Worm (Caenorhabditis elegans) whole organism, L3 larva: ENCODE data around the gene cnc-10.

Experiments used
- R02D3.7 ChIP-seq: fragments of 150-350 bp; optimal IDR thresholded peaks from 2 replicates; lab custom pipeline; 2014; ENCODE audit warnings: missing biosample characterization, missing genetic modification characterization
- ama-1 ChIP-seq: fragments of 150-350 bp; optimal IDR thresholded peaks from 2 replicates; lab custom pipeline; 2018
- ceh-82 ChIP-seq: fragments of 150-350 bp; optimal IDR thresholded peaks from 2 replicates; lab custom pipeline; 2014; ENCODE audit warnings: missing biosample characterization, missing genetic modification characterization
- daf-12 ChIP-seq: fragments of 150-350 bp; optimal IDR thresholded peaks from 2 replicates; lab custom pipeline; 2014; ENCODE audit warnings: missing biosample characterization, missing genetic modification reagents, missing genetic modification characterization
- egl-27 ChIP-seq: sonication (generic microtip); optimal IDR thresholded peaks from 4 replicates; lab custom pipeline; 2017; ENCODE audit warnings: missing biosample characterization, missing genetic modification reagents, missing genetic modification characterization
- egl-5 ChIP-seq: fragments of 150-350 bp; optimal IDR thresholded peaks from 2 replicates; lab custom pipeline; 2017; ENCODE audit warnings: missing biosample characterization, missing genetic modification reagents, missing genetic modification characterization, inconsistent platforms
- elt-1 ChIP-seq: fragments of 150-350 bp; optimal IDR thresholded peaks from 2 replicates; lab custom pipeline; 2014; ENCODE audit warnings: missing biosample characterization, missing genetic modification characterization
- elt-2 ChIP-seq: sonication (generic microtip); optimal IDR thresholded peaks from 2 replicates; lab custom pipeline; 2016; ENCODE audit warnings: missing genetic modification reagents, mild to moderate bottlenecking, missing genetic modification characterization, missing compliant biosample characterization
- elt-3 ChIP-seq, 3 experiments: fragments of 150-350 bp in 1 of 3; sonication (generic microtip) in 2 of 3; optimal IDR thresholded peaks; 2 replicates in 2 of 3; 4 replicates in 1 of 3; lab custom pipeline; 2014 to 2017; ENCODE audit warnings: missing biosample characterization in 3 of 3, missing genetic modification characterization in 3 of 3
- fkh-10 ChIP-seq: sonication (generic microtip); optimal IDR thresholded peaks from 2 replicates; lab custom pipeline; 2017; ENCODE audit warnings: missing biosample characterization, missing genetic modification reagents, missing genetic modification characterization
- fkh-2 ChIP-seq: fragments of 150-350 bp; optimal IDR thresholded peaks from 2 replicates; lab custom pipeline; 2014; ENCODE audit warnings: missing biosample characterization, missing genetic modification reagents, missing genetic modification characterization
- lin-39 ChIP-seq: fragments of 150-350 bp; optimal IDR thresholded peaks from 2 replicates; lab custom pipeline; 2018; ENCODE audit warnings: missing biosample characterization, missing genetic modification reagents, missing genetic modification characterization
- lsy-12 ChIP-seq: sonication (generic microtip); optimal IDR thresholded peaks from 2 replicates; lab custom pipeline; 2016; ENCODE audit warnings: mild to moderate bottlenecking, missing genetic modification characterization, missing compliant biosample characterization
- mml-1 ChIP-seq: fragments of 150-350 bp; sonication (generic microtip); optimal IDR thresholded peaks from 3 replicates; lab custom pipeline; 2014; ENCODE audit warnings: missing biosample characterization, missing genetic modification characterization
- nfya-1 ChIP-seq: sonication (generic microtip); optimal IDR thresholded peaks from 2 replicates; lab custom pipeline; 2017; ENCODE audit warnings: missing genetic modification characterization, mild to moderate bottlenecking, missing compliant biosample characterization, antibody characterized with exemption, moderate library complexity; ENCODE audit not compliant: insufficient read depth
- nhr-12 ChIP-seq: fragments of 150-350 bp; optimal IDR thresholded peaks from 2 replicates; lab custom pipeline; 2014; ENCODE audit warnings: missing biosample characterization, missing genetic modification characterization
- nhr-237 ChIP-seq: fragments of 150-350 bp; optimal IDR thresholded peaks from 2 replicates; lab custom pipeline; 2014; ENCODE audit warnings: missing biosample characterization, missing genetic modification characterization
- nhr-25 ChIP-seq: sonication (generic microtip); optimal IDR thresholded peaks from 2 replicates; lab custom pipeline; 2017; ENCODE audit warnings: missing biosample characterization, missing genetic modification characterization
- nhr-28 ChIP-seq: fragments of 150-350 bp; optimal IDR thresholded peaks from 2 replicates; lab custom pipeline; 2014; ENCODE audit warnings: missing biosample characterization, missing genetic modification characterization
- nhr-43 ChIP-seq: sonication (generic microtip); optimal IDR thresholded peaks from 2 replicates; lab custom pipeline; 2016; ENCODE audit warnings: mild to moderate bottlenecking, missing genetic modification characterization, missing compliant biosample characterization; ENCODE audit not compliant: poor library complexity, severe bottlenecking
- nhr-76 ChIP-seq: fragments of 150-350 bp; sonication (generic microtip); optimal IDR thresholded peaks from 5 replicates; lab custom pipeline; 2014; ENCODE audit warnings: missing biosample characterization, missing genetic modification characterization
- snpc-4 ChIP-seq: fragments of 150-350 bp; optimal IDR thresholded peaks from 2 replicates; lab custom pipeline; 2014; ENCODE audit warnings: missing biosample characterization, missing genetic modification characterization
- tbx-2 ChIP-seq: sonication (generic microtip); optimal IDR thresholded peaks from 2 replicates; lab custom pipeline; 2016; ENCODE audit warnings: mild to moderate bottlenecking, missing genetic modification characterization, missing compliant biosample characterization
- unc-39 ChIP-seq: sonication (generic microtip); optimal IDR thresholded peaks from 4 replicates; lab custom pipeline; 2017; ENCODE audit warnings: missing biosample characterization, missing genetic modification characterization
- unc-62 ChIP-seq: fragments of 150-350 bp; sonication (generic microtip); optimal IDR thresholded peaks from 4 replicates; lab custom pipeline; 2014; ENCODE audit warnings: missing biosample characterization, missing genetic modification reagents, missing genetic modification characterization
- ztf-11 ChIP-seq: fragments of 150-350 bp; optimal IDR thresholded peaks from 2 replicates; lab custom pipeline; 2014; ENCODE audit warnings: missing biosample characterization, missing genetic modification characterization

cnc-10 gene

ce11 chrV:11155553-11155952 is 27.5 kb upstream of the cnc-10 start, which contains the start of gene srg-38:
Gene srg-38 (minus strand): TSS chrV:11155653.
- TF ChIP-seq daf-12 (tag; lab: Kevin White, UChicago) (no peak), unc-62 (no peak), ceh-82 (tag; lab: Kevin White, UChicago) (no peak), snpc-4 (tag; lab: Kevin White, UChicago) (no peak), elt-1 (tag; lab: Kevin White, UChicago) (no peak)

ce11 chrV:11156589-11156988 is 26.4 kb upstream of the cnc-10 start:
- TF ChIP-seq elt-2 (tag; lab: Kevin White, UChicago) (peak; percentile 42), mml-1 (tag; lab: Kevin White, UChicago) (no peak)

ce11 chrV:11157947-11158346 is 25.1 kb upstream of the cnc-10 start, which contains the start of gene srg-42:
Gene srg-42 (minus strand): TSS chrV:11158047.
- TF ChIP-seq ztf-11 (tag; lab: Kevin White, UChicago) (no peak), elt-1 (tag; lab: Kevin White, UChicago) (no peak)

- no peak for TF ChIP-seq elt-3 (tag; optimal IDR thresholded peaks at IDR 0.05; lab: Kevin White, UChicago)
- no peak for TF ChIP-seq lin-39 (tag; lab: Kevin White, UChicago)
- TF ChIP-seq, all 47 proteins: peak for 0
Observed at ce11 chrV:11161791-11162190, 21.2 kb upstream of the cnc-10 start, which contains the start of gene srg-41. Gene srg-41 (minus strand): TSS chrV:11161891.

ce11 chrV:11164475-11164874 is 18.6 kb upstream of the cnc-10 start, which contains the start of gene srg-40:
Gene srg-40 (minus strand): TSS chrV:11164575.
- no peak for TF ChIP-seq unc-39 (tag; lab: Kevin White, UChicago)
- no peak for TF ChIP-seq lsy-12
- no peak for TF ChIP-seq tbx-2 (tag; lab: Kevin White, UChicago)
- TF ChIP-seq egl-5 (tag; lab: Kevin White, UChicago): no peak
- TF ChIP-seq nhr-43 (tag; lab: Kevin White, UChicago): no peak
- TF ChIP-seq nhr-12 (tag; lab: Kevin White, UChicago): no peak
- no peak for TF ChIP-seq egl-27 (tag; lab: Kevin White, UChicago)
- no peak for TF ChIP-seq nfya-1
- TF ChIP-seq R02D3.7 (tag; lab: Kevin White, UChicago): no peak
- TF ChIP-seq nhr-25 (tag; lab: Kevin White, UChicago): no peak
- TF ChIP-seq mml-1 (tag; lab: Kevin White, UChicago): no peak
- no peak for TF ChIP-seq unc-62
- no peak for TF ChIP-seq nhr-76 (tag; lab: Kevin White, UChicago)

ce11 chrV:11167745-11168144 is 15.3 kb upstream of the cnc-10 start:
- TF ChIP-seq R02D3.7 (tag; lab: Kevin White, UChicago) (no peak), fkh-10 (GFP tag; lab: Kevin White, UChicago) (peak; percentile 60)

- no peak for TF ChIP-seq unc-62
- no peak for TF ChIP-seq elt-2 (tag; lab: Kevin White, UChicago)
- no peak for TF ChIP-seq egl-27 (tag; lab: Kevin White, UChicago)
- TF ChIP-seq tbx-2 (tag; lab: Kevin White, UChicago): no peak
- no peak for TF ChIP-seq unc-39 (tag; lab: Kevin White, UChicago)
- no peak for TF ChIP-seq nfya-1
- TF ChIP-seq fkh-2 (tag; lab: Kevin White, UChicago): no peak
- no peak for TF ChIP-seq nhr-28 (tag; lab: Kevin White, UChicago)
- TF ChIP-seq fkh-10 (GFP tag; lab: Kevin White, UChicago): no peak
- TF ChIP-seq nhr-43 (tag; lab: Kevin White, UChicago): no peak
- no peak for TF ChIP-seq ama-1 (lab: Kevin White, UChicago)
- no peak for TF ChIP-seq nhr-12 (tag; lab: Kevin White, UChicago)
- no peak for TF ChIP-seq nhr-76 (tag; lab: Kevin White, UChicago)
- TF ChIP-seq nhr-237 (tag; lab: Kevin White, UChicago): no peak
- no peak for TF ChIP-seq R02D3.7 (tag; lab: Kevin White, UChicago)
- TF ChIP-seq, all 47 proteins: peak for 0
Observed at ce11 chrV:11170564-11171329, 12.3 kb upstream of the cnc-10 start.
